Fruit fly (Drosophila melanogaster): ENCODE data around the gene CG5653.
A peak's percentile ranks its signal among the peaks of the same experiment; 100 is the strongest.

CG5653 gene

dm6 chr3L:8968437-8968836, 2.3 kb upstream of the CG5653 start, which contains the start of gene CG5026 (continued):
- TF ChIP-seq ro (GFP tag; IDR thresholded peaks at IDR 0.05) (no peak), Ravus (GFP tag; IDR thresholded peaks at IDR 0.05) (no peak), NFAT (GFP tag; IDR thresholded peaks at IDR 0.05) (no peak), Dek (tag; optimal IDR thresholded peaks at IDR 0.05) (no peak), luna (GFP tag; optimal IDR thresholded peaks at IDR 0.05) (no peak), CG32532 (GFP tag; IDR thresholded peaks at IDR 0.05) (no peak), rib (GFP tag; IDR thresholded peaks at IDR 0.05) (no peak), B-H2 (GFP tag; optimal IDR thresholded peaks at IDR 0.05) (peak; percentile 17), HmgD (GFP tag; optimal IDR thresholded peaks at IDR 0.05) (no peak), Hmr (GFP tag; optimal IDR thresholded peaks at IDR 0.05) (no peak), CG11247 (GFP tag; IDR thresholded peaks at IDR 0.05) (no peak), prd (optimal IDR thresholded peaks at IDR 0.05) (no peak), prd (GFP tag; IDR thresholded peaks at IDR 0.05) (no peak), CG11456 (GFP tag; IDR thresholded peaks at IDR 0.05) (no peak), stc (GFP tag; IDR thresholded peaks at IDR 0.05) (no peak), zfh2 (GFP tag; optimal IDR thresholded peaks at IDR 0.05) (no peak), CG6813 (GFP tag; optimal IDR thresholded peaks at IDR 0.05) (no peak), slou (GFP tag; optimal IDR thresholded peaks at IDR 0.05) (no peak), scrt (GFP tag; optimal IDR thresholded peaks at IDR 0.05) (no peak), fd64A (GFP tag; optimal IDR thresholded peaks at IDR 0.05) (no peak), Bdp1 (GFP tag; optimal IDR thresholded peaks at IDR 0.05) (no peak), kay (GFP tag; optimal IDR thresholded peaks at IDR 0.05) (no peak), nmo (GFP tag; optimal IDR thresholded peaks at IDR 0.05) (peak; percentile 20), CG11723 (GFP tag; optimal IDR thresholded peaks at IDR 0.05) (no peak), tio (GFP tag; optimal IDR thresholded peaks at IDR 0.05) (no peak), jing (GFP tag; optimal IDR thresholded peaks at IDR 0.05) (no peak), ssp (GFP tag; IDR thresholded peaks at IDR 0.05) (no peak), CG11560 (tag; IDR thresholded peaks at IDR 0.05) (no peak), CG12104 (GFP tag; optimal IDR thresholded peaks at IDR 0.05) (no peak), Drgx (GFP tag; IDR thresholded peaks at IDR 0.05) (no peak), CG10366 (GFP tag; IDR thresholded peaks at IDR 0.05) (no peak), ken (GFP tag; IDR thresholded peaks at IDR 0.05) (no peak; the same call in 2 of the 3 replicates), CG33213 (GFP tag; optimal IDR thresholded peaks at IDR 0.05) (no peak), Doc2 (GFP tag; IDR thresholded peaks at IDR 0.05) (no peak), Hr39 (optimal IDR thresholded peaks at IDR 0.05) (no peak), bowl (GFP tag; IDR thresholded peaks at IDR 0.05) (no peak), CG14710 (tag; optimal IDR thresholded peaks at IDR 0.05) (no peak), CG17186 (GFP tag; optimal IDR thresholded peaks at IDR 0.05) (no peak), zen2 (GFP tag; IDR thresholded peaks at IDR 0.05; ENCODE audit: partially characterized antibody) (no peak), crol (GFP tag; IDR thresholded peaks at IDR 0.05) (peak; percentile 63; the same call in 1 of the 2 replicates), CG4282 (GFP tag; optimal IDR thresholded peaks at IDR 0.05) (no peak), CG42726 (GFP tag; IDR thresholded peaks at IDR 0.05; ENCODE audit: partially characterized antibody) (no peak), abd-A (tag; optimal IDR thresholded peaks at IDR 0.05) (no peak), CG6683 (GFP tag; optimal IDR thresholded peaks at IDR 0.05) (no peak), CG1832 (GFP tag; optimal IDR thresholded peaks at IDR 0.05) (no peak), sob (GFP tag; IDR thresholded peaks at IDR 0.05) (no peak), Usf (GFP tag; optimal IDR thresholded peaks at IDR 0.05) (no peak), grau (tag; optimal IDR thresholded peaks at IDR 0.05) (no peak), ham (GFP tag; IDR thresholded peaks at IDR 0.05) (no peak), CG8388 (GFP tag; optimal IDR thresholded peaks at IDR 0.05) (no peak), Ssrp (tag; optimal IDR thresholded peaks at IDR 0.05) (no peak), Mes4 (GFP tag; optimal IDR thresholded peaks at IDR 0.05) (no peak), Fer1 (GFP tag; optimal IDR thresholded peaks at IDR 0.05) (peak; percentile 41)
